Worm (Caenorhabditis elegans) whole organism, L2 larva: ENCODE results near the gene skr-7.

ENCODE experiments used
- snpc-4 ChIP-seq: fragments of 150-350 bp; optimal IDR thresholded peaks from 2 replicates; lab custom pipeline; 2014; ENCODE audit warnings: missing biosample characterization, missing genetic modification characterization
- unc-62 ChIP-seq: fragments of 150-350 bp; optimal IDR thresholded peaks from 2 replicates; lab custom pipeline; 2014; ENCODE audit warnings: missing biosample characterization, missing genetic modification reagents, missing genetic modification characterization

- TF ChIP-seq snpc-4 = no peak
- no peak for TF ChIP-seq unc-62 (GFP tag; lab: Kevin White, UChicago)
Measured at ce11 chrV:4386173-4386572, 36.1 kb upstream of the skr-7 start, which contains the start of gene F13A2.10.
